Worm (Caenorhabditis elegans) whole organism, L4 larva: ENCODE data around the gene srx-14.

ENCODE experiments used
- ama-1 ChIP-seq: fragments of 150-350 bp; optimal IDR thresholded peaks from 2 replicates; lab custom pipeline; 2014; ENCODE audit warnings: inconsistent platforms, mixed read lengths
- nhr-11 ChIP-seq: fragments of 150-350 bp; optimal IDR thresholded peaks from 2 replicates; lab custom pipeline; 2014; ENCODE audit warnings: missing biosample characterization, missing genetic modification characterization

DNA sequence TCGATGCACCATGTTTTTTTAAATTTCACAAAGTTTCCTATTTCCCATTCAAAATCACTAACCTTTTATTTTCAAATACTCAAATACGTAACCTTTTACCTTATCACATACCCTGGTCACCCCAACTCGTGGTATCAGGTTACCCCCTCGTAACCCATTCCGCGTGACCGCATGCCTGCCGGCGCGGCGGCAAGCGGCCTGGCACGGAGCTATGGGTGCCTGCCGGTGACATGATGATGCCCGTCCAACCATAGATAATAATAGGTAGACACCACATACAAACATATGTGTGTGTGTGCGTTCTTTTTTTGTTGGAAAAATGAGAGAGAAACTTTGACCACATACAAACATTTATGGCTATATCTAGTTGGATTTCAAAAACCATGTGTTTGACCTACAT lies 48.0 kb downstream of the srx-14 start:
- TF ChIP-seq ama-1 (lab: Kevin White, UChicago) (no peak), nhr-11 (tag; lab: Kevin White, UChicago) (peak; percentile 15)
